Fruit fly (Drosophila melanogaster) whole organism, embryonic: ENCODE results near the gene brat.

Experiments used
- B-H2 ChIP-seq: fragments of 200-800 bp; sonication (Bioruptor generic); optimal IDR thresholded peaks from 2 replicates; lab custom pipeline; 2018; ENCODE audit warnings: missing biosample characterization, mild to moderate bottlenecking, missing genetic modification characterization
- BEAF-32 ChIP-seq: fragments of 200-800 bp; sonication (Bioruptor generic); optimal IDR thresholded peaks from 3 replicates; lab custom pipeline; 2017; ENCODE audit warnings: missing biosample characterization, missing genetic modification characterization, mild to moderate bottlenecking, moderate library complexity, missing genetic modification reagents
- C15 ChIP-seq: fragments of 200-800 bp; sonication (Bioruptor generic); IDR thresholded peaks from 3 replicates; pipeline ENCODE4 v1.3.6; 2022; ENCODE audit warnings: missing biosample characterization, missing genetic modification characterization
- CG10543 ChIP-seq: fragments of 200-800 bp; sonication (Bioruptor generic); optimal IDR thresholded peaks from 3 replicates; lab custom pipeline; 2017; ENCODE audit warnings: missing biosample characterization, mild to moderate bottlenecking, missing genetic modification characterization, moderate library complexity
- CG10959 ChIP-seq: fragments of 200-800 bp; sonication (Bioruptor generic); IDR thresholded peaks from 2 replicates; pipeline ENCODE4 v1.3.6; 2022; ENCODE audit warnings: missing biosample characterization, missing genetic modification characterization
- CG12391 ChIP-seq: fragments of 200-800 bp; sonication (Bioruptor generic); optimal IDR thresholded peaks from 3 replicates; lab custom pipeline; 2018; ENCODE audit warnings: missing biosample characterization, mild to moderate bottlenecking, missing genetic modification characterization, moderate library complexity
- CG13123 ChIP-seq: fragments of 200-800 bp; sonication (Bioruptor generic); optimal IDR thresholded peaks from 2 replicates; lab custom pipeline; 2016; ENCODE audit warnings: missing biosample characterization, missing genetic modification characterization
- CG14441 ChIP-seq: fragments of 200-800 bp; sonication (Bioruptor generic); IDR thresholded peaks from 2 replicates; pipeline ENCODE4 v1.3.6; 2022; ENCODE audit warnings: missing biosample characterization, missing genetic modification characterization
- CG1647 ChIP-seq: fragments of 200-800 bp; sonication (Bioruptor generic); optimal IDR thresholded peaks from 3 replicates; lab custom pipeline; 2016; ENCODE audit warnings: missing biosample characterization, missing genetic modification characterization
- CG16813 ChIP-seq: fragments of 200-800 bp; sonication (Bioruptor generic); IDR thresholded peaks from 3 replicates; pipeline ENCODE4 v1.3.6; 2022; ENCODE audit warnings: missing biosample characterization, missing genetic modification characterization; ENCODE audit not compliant: partially characterized antibody
- CG17328 ChIP-seq: fragments of 200-800 bp; sonication (Bioruptor generic); IDR thresholded peaks from 2 replicates; pipeline ENCODE4 v1.3.6; 2022; ENCODE audit warnings: missing biosample characterization, missing genetic modification characterization
- CG17568 ChIP-seq: fragments of 200-800 bp; sonication (Bioruptor generic); optimal IDR thresholded peaks from 2 replicates; lab custom pipeline; 2018; ENCODE audit warnings: missing biosample characterization, mild to moderate bottlenecking, missing genetic modification characterization, moderate library complexity
- CG30431 ChIP-seq: fragments of 200-800 bp; sonication (Bioruptor generic); optimal IDR thresholded peaks from 2 replicates; lab custom pipeline; 2017; ENCODE audit warnings: missing biosample characterization, missing genetic modification characterization
- CG5245 ChIP-seq: fragments of 200-800 bp; sonication (Bioruptor generic); optimal IDR thresholded peaks from 3 replicates; lab custom pipeline; 2016; ENCODE audit warnings: missing biosample characterization, missing genetic modification characterization
- CG7556 ChIP-seq: fragments of 200-800 bp; sonication (Bioruptor generic); optimal IDR thresholded peaks from 2 replicates; lab custom pipeline; 2017; ENCODE audit warnings: missing biosample characterization, mild to moderate bottlenecking, missing genetic modification characterization
- CG7987 ChIP-seq: fragments of 200-800 bp; sonication (Bioruptor generic); optimal IDR thresholded peaks from 2 replicates; lab custom pipeline; 2018; ENCODE audit warnings: missing biosample characterization, mild to moderate bottlenecking, missing genetic modification characterization, moderate library complexity
- CrebB ChIP-seq: fragments of 200-800 bp; sonication (Bioruptor generic); optimal IDR thresholded peaks from 3 replicates; lab custom pipeline; 2018; ENCODE audit warnings: missing biosample characterization, mild to moderate bottlenecking, missing genetic modification characterization
- Doc2 ChIP-seq: fragments of 200-800 bp; sonication (Bioruptor generic); IDR thresholded peaks from 2 replicates; pipeline ENCODE4 v1.3.6; 2022; ENCODE audit warnings: missing biosample characterization, missing genetic modification characterization
- E2f2 ChIP-seq: fragments of 200-800 bp; sonication (Bioruptor generic); IDR thresholded peaks from 2 replicates; pipeline ENCODE4 v1.3.6; 2022; ENCODE audit warnings: missing biosample characterization, missing genetic modification characterization
- GATAe ChIP-seq: fragments of 200-800 bp; sonication (Bioruptor generic); conservative IDR thresholded peaks from 2 replicates; pipeline ENCODE4 v1.3.6; 2022; ENCODE audit warnings: missing biosample characterization, missing genetic modification characterization
- Hmx ChIP-seq: fragments of 200-800 bp; sonication (Bioruptor generic); optimal IDR thresholded peaks from 2 replicates; lab custom pipeline; 2016; ENCODE audit warnings: missing biosample characterization, missing genetic modification characterization
- Lpt ChIP-seq: fragments of >200 bp; optimal IDR thresholded peaks from 2 replicates; lab custom pipeline; 2018; ENCODE audit warnings: missing biosample characterization, missing genetic modification characterization
- Mad ChIP-seq: fragments of 200-800 bp; sonication (Bioruptor generic); optimal IDR thresholded peaks from 2 replicates; lab custom pipeline; 2016; ENCODE audit warnings: missing biosample characterization, missing genetic modification characterization
- Med ChIP-seq: fragments of 200-800 bp; sonication (Bioruptor generic); peaks from one replicate; lab custom pipeline; 2016; ENCODE audit warnings: missing biosample characterization, missing genetic modification characterization, mild to moderate bottlenecking, inconsistent platforms, moderate library complexity
- Nf-YC ChIP-seq: fragments of 200-800 bp; optimal IDR thresholded peaks from 3 replicates; lab custom pipeline; 2019; ENCODE audit warnings: missing biosample characterization, mild to moderate bottlenecking, missing genetic modification characterization, moderate library complexity
- Rx ChIP-seq: fragments of 200-800 bp; sonication (Bioruptor generic); IDR thresholded peaks from 2 replicates; pipeline ENCODE4 v1.3.6; 2022; ENCODE audit warnings: missing biosample characterization, missing genetic modification characterization
- Side ChIP-seq: fragments of 200-800 bp; sonication (Bioruptor generic); optimal IDR thresholded peaks from 2 replicates; lab custom pipeline; 2016; ENCODE audit warnings: missing biosample characterization, missing genetic modification characterization
- Six4 ChIP-seq: fragments of 200-800 bp; sonication (Bioruptor generic); optimal IDR thresholded peaks from 2 replicates; lab custom pipeline; 2016; ENCODE audit warnings: missing biosample characterization, missing genetic modification characterization
- Vsx1 ChIP-seq: fragments of 200-800 bp; sonication (Bioruptor generic); optimal IDR thresholded peaks from 2 replicates; lab custom pipeline; 2017; ENCODE audit warnings: missing biosample characterization, mild to moderate bottlenecking, missing genetic modification characterization, missing genetic modification reagents
- al ChIP-seq: fragments of 200-800 bp; sonication (Bioruptor generic); IDR thresholded peaks from 2 replicates; pipeline ENCODE4 v1.3.6; 2022; ENCODE audit warnings: missing biosample characterization, missing genetic modification characterization
- ase ChIP-seq: fragments of 200-800 bp; sonication (Bioruptor generic); IDR thresholded peaks from 3 replicates; pipeline ENCODE4 v1.3.6; 2022; ENCODE audit warnings: missing biosample characterization, missing genetic modification characterization
- bigmax ChIP-seq: fragments of 200-800 bp; sonication (Bioruptor generic); optimal IDR thresholded peaks from 2 replicates; lab custom pipeline; 2018; ENCODE audit warnings: missing biosample characterization, mild to moderate bottlenecking, missing genetic modification characterization
- chif ChIP-seq, 2 experiments: fragments of 200-800 bp; sonication (Bioruptor generic); optimal IDR thresholded peaks; 3 replicates each; lab custom pipeline; 2016; ENCODE audit warnings: missing biosample characterization in 2 of 2, missing genetic modification characterization in 2 of 2
- chinmo ChIP-seq: fragments of 200-800 bp; sonication (Bioruptor generic); IDR thresholded peaks from 4 replicates; pipeline ENCODE4 v1.3.6; 2022; ENCODE audit warnings: missing biosample characterization, missing genetic modification characterization; ENCODE audit not compliant: partially characterized antibody
- crp ChIP-seq, 2 experiments: fragments of 200-800 bp; sonication (Bioruptor generic); optimal IDR thresholded peaks; 2 replicates in 1 of 2; 3 replicates in 1 of 2; lab custom pipeline; 2017; ENCODE audit warnings: missing biosample characterization in 2 of 2, missing genetic modification characterization in 2 of 2, mild to moderate bottlenecking in 1 of 2, moderate library complexity in 1 of 2
- esg ChIP-seq: fragments of 200-800 bp; sonication (Bioruptor generic); conservative IDR thresholded peaks from 2 replicates; pipeline ENCODE4 v1.3.6; 2022; ENCODE audit warnings: missing biosample characterization, missing genetic modification characterization
- eve ChIP-seq, 2 experiments: fragments of >200 bp; optimal IDR thresholded peaks; 2 replicates each; lab custom pipeline; 2017; ENCODE audit warnings: missing biosample characterization in 2 of 2, missing genetic modification characterization in 2 of 2
- exex ChIP-seq: fragments of 200-800 bp; sonication (Bioruptor generic); optimal IDR thresholded peaks from 4 replicates; lab custom pipeline; 2018; ENCODE audit warnings: missing biosample characterization, mild to moderate bottlenecking, missing genetic modification characterization, moderate library complexity
- ftz-f1 ChIP-seq: fragments of 200-800 bp; sonication (Bioruptor generic); optimal IDR thresholded peaks from 2 replicates; lab custom pipeline; 2016; ENCODE audit warnings: missing biosample characterization, missing genetic modification characterization
- gem ChIP-seq: fragments of 200-800 bp; sonication (Bioruptor generic); optimal IDR thresholded peaks from 2 replicates; lab custom pipeline; 2019; ENCODE audit warnings: missing biosample characterization, mild to moderate bottlenecking, missing genetic modification characterization, moderate library complexity
- gfzf ChIP-seq: fragments of 200-800 bp; sonication (Bioruptor generic); optimal IDR thresholded peaks from 2 replicates; lab custom pipeline; 2016; ENCODE audit warnings: missing biosample characterization, mild to moderate bottlenecking, missing genetic modification characterization, moderate library complexity
- grn ChIP-seq: fragments of 200-800 bp; sonication (Bioruptor generic); optimal IDR thresholded peaks from 3 replicates; lab custom pipeline; 2017; ENCODE audit warnings: missing biosample characterization, missing genetic modification characterization
- gro ChIP-seq: fragments of 200-800 bp; sonication (Bioruptor generic); optimal IDR thresholded peaks from 2 replicates; lab custom pipeline; 2016; ENCODE audit warnings: missing biosample characterization, missing genetic modification characterization
- gsb ChIP-seq: fragments of 200-800 bp; sonication (Bioruptor generic); IDR thresholded peaks from 2 replicates; pipeline ENCODE4 v1.3.6; 2022; ENCODE audit warnings: missing biosample characterization, missing genetic modification characterization
- gsb-n ChIP-seq: fragments of 200-800 bp; sonication (Bioruptor generic); optimal IDR thresholded peaks from 3 replicates; lab custom pipeline; 2018; ENCODE audit warnings: missing biosample characterization, mild to moderate bottlenecking, missing genetic modification characterization
- her ChIP-seq: fragments of 200-800 bp; sonication (Bioruptor generic); optimal IDR thresholded peaks from 2 replicates; lab custom pipeline; 2016; ENCODE audit warnings: missing biosample characterization, missing genetic modification characterization
- mam ChIP-seq: fragments of 200-800 bp; sonication (Bioruptor generic); optimal IDR thresholded peaks from 3 replicates; lab custom pipeline; 2016; ENCODE audit warnings: missing biosample characterization, missing genetic modification characterization
- pb ChIP-seq: fragments of 200-800 bp; sonication (Bioruptor generic); optimal IDR thresholded peaks from 3 replicates; lab custom pipeline; 2016; ENCODE audit warnings: missing biosample characterization, missing genetic modification characterization
- sim ChIP-seq: fragments of 200-800 bp; sonication (Bioruptor generic); IDR thresholded peaks from 2 replicates; pipeline ENCODE4 v1.3.6; 2022; ENCODE audit warnings: missing biosample characterization, missing genetic modification characterization
- ssp ChIP-seq: fragments of 200-800 bp; sonication (Bioruptor generic); IDR thresholded peaks from 2 replicates; pipeline ENCODE4 v1.3.6; 2022; ENCODE audit warnings: missing biosample characterization, missing genetic modification characterization
- tin ChIP-seq: fragments of 200-800 bp; sonication (Bioruptor generic); optimal IDR thresholded peaks from 3 replicates; lab custom pipeline; 2016; ENCODE audit warnings: missing biosample characterization, missing genetic modification characterization

Gene brat

dm6 chr2L:19138361-19139041 is 4.9 kb downstream of the brat start (continued):
- no peak for TF ChIP-seq CG7987 (GFP tag; lab: Kevin White, UChicago)
- TF ChIP-seq pb (GFP tag; lab: Kevin White, UChicago), result no peak
- TF ChIP-seq gsb-n (tag; lab: Kevin White, UChicago), result no peak
- no peak for TF ChIP-seq CG17568 (GFP tag; lab: Kevin White, UChicago)
- no peak for TF ChIP-seq tin
- no peak for TF ChIP-seq gfzf (GFP tag; lab: Kevin White, UChicago)
- no peak for TF ChIP-seq ase
- no peak for TF ChIP-seq sim (GFP tag; lab: Robert Waterston, UW)
- TF ChIP-seq CG17328 (GFP tag; lab: Robert Waterston, UW), result no peak
- TF ChIP-seq Side (GFP tag; lab: Kevin White, UChicago), result no peak
- TF ChIP-seq C15 (GFP tag; lab: Robert Waterston, UW), result no peak
- TF ChIP-seq ssp (GFP tag; lab: Robert Waterston, UW), result no peak
- no peak for TF ChIP-seq her
- TF ChIP-seq Med, result peak; percentile 60
- TF ChIP-seq CG14441, result no peak
- TF ChIP-seq CG10543 (GFP tag; lab: Kevin White, UChicago), result no peak
- TF ChIP-seq gro, result no peak
- no peak for TF ChIP-seq exex (tag; lab: Kevin White, UChicago)
- no peak for TF ChIP-seq crp (GFP tag; optimal IDR thresholded peaks at IDR 0.05; lab: Kevin White, UChicago)
- no peak for TF ChIP-seq Doc2
- TF ChIP-seq CrebB, result no peak
- TF ChIP-seq Hmx (GFP tag; lab: Kevin White, UChicago), result no peak
- TF ChIP-seq grn, result no peak
- no peak for TF ChIP-seq esg (GFP tag; lab: Robert Waterston, UW)
- no peak for TF ChIP-seq Six4
- TF ChIP-seq mam (GFP tag; lab: Kevin White, UChicago), result no peak
- no peak for TF ChIP-seq Nf-YC (tag; lab: Kevin White, UChicago)
- TF ChIP-seq CG16813 (GFP tag; lab: Robert Waterston, UW), result no peak
- TF ChIP-seq gem (tag; lab: Kevin White, UChicago), result peak; percentile 53
- TF ChIP-seq Mad, result no peak
- no peak for TF ChIP-seq CG13123 (GFP tag; lab: Kevin White, UChicago)
- TF ChIP-seq chif (GFP tag; optimal IDR thresholded peaks at IDR 0.05; lab: Kevin White, UChicago), result no peak
- peak; percentile 20 for TF ChIP-seq CG12391
- no peak for TF ChIP-seq CG30431 (GFP tag; lab: Kevin White, UChicago)
- no peak for TF ChIP-seq GATAe (GFP tag; lab: Robert Waterston, UW)
- TF ChIP-seq gsb (GFP tag; lab: Robert Waterston, UW), result no peak
- 0 out of 4 replicates have a peak, but pooled peaks have one; percentile 38 for TF ChIP-seq chinmo (GFP tag; lab: Robert Waterston, UW)
- TF ChIP-seq CG7556 (GFP tag; lab: Kevin White, UChicago), result peak; percentile 62
- no peak for TF ChIP-seq CG1647 (GFP tag; lab: Kevin White, UChicago)
- no peak for TF ChIP-seq BEAF-32
- TF ChIP-seq B-H2 (GFP tag; lab: Kevin White, UChicago), result no peak
- TF ChIP-seq CG5245, result no peak
- TF ChIP-seq ftz-f1 (GFP tag; lab: Kevin White, UChicago), result no peak
- TF ChIP-seq Lpt (GFP tag; lab: Kevin White, UChicago), result no peak
- TF ChIP-seq bigmax (GFP tag; lab: Kevin White, UChicago), result no peak
- peak; percentile 19 for TF ChIP-seq Vsx1 (GFP tag; lab: Kevin White, UChicago)
- no peak for TF ChIP-seq Rx
- no peak for TF ChIP-seq E2f2 (GFP tag; lab: Robert Waterston, UW)
- TF ChIP-seq al, result no peak
- TF ChIP-seq eve (GFP tag; optimal IDR thresholded peaks at IDR 0.05; lab: Kevin White, UChicago), result no peak
- no peak for TF ChIP-seq CG10959 (GFP tag; lab: Robert Waterston, UW)
